Worm (Caenorhabditis elegans) whole organism, midembryonic: ENCODE measurements around the gene prx-6.

Experiments used
- T22C8.4 ChIP-seq: fragments of 200-800 bp; sonication (Bioruptor generic); IDR thresholded peaks from 2 replicates; pipeline ENCODE4 v1.3.6; 2022; ENCODE audit warnings: missing genetic modification characterization, missing compliant biosample characterization
- cog-1 ChIP-seq: sonication (generic microtip); optimal IDR thresholded peaks from 2 replicates; lab custom pipeline; 2016; ENCODE audit warnings: missing genetic modification characterization, missing compliant biosample characterization
- flt-1 ChIP-seq: fragments of 200-800 bp; sonication (Bioruptor generic); IDR thresholded peaks from 2 replicates; pipeline ENCODE4 v1.3.6; 2022; ENCODE audit warnings: missing genetic modification characterization, missing compliant biosample characterization
- klf-2 ChIP-seq: fragments of 200-800 bp; sonication (Bioruptor generic); conservative IDR thresholded peaks from 2 replicates; pipeline ENCODE4 v1.3.6; 2022; ENCODE audit warnings: missing genetic modification reagents, missing genetic modification characterization, missing compliant biosample characterization
- med-1 ChIP-seq: sonication (generic microtip); optimal IDR thresholded peaks from 2 replicates; lab custom pipeline; 2017; ENCODE audit warnings: missing genetic modification characterization, mild to moderate bottlenecking, missing compliant biosample characterization, antibody characterized with exemption, missing genetic modification reagents; ENCODE audit not compliant: insufficient read depth
- ref-1 ChIP-seq: fragments of 200-800 bp; sonication (Bioruptor generic); conservative IDR thresholded peaks from 2 replicates; pipeline ENCODE4 v1.3.6; 2022; ENCODE audit warnings: missing genetic modification reagents, missing genetic modification characterization, missing compliant biosample characterization
- tab-1 ChIP-seq: fragments of 200-800 bp; sonication (Bioruptor generic); IDR thresholded peaks from 2 replicates; pipeline ENCODE4 v1.3.6; 2022; ENCODE audit warnings: missing genetic modification characterization, missing compliant biosample characterization
- ztf-23 ChIP-seq: fragments of 200-800 bp; sonication (Bioruptor generic); IDR thresholded peaks from 2 replicates; pipeline ENCODE4 v1.3.6; 2022; ENCODE audit warnings: missing genetic modification reagents, missing genetic modification characterization, missing compliant biosample characterization
- ztf-29 ChIP-seq: fragments of 200-800 bp; sonication (Bioruptor generic); IDR thresholded peaks from 2 replicates; pipeline ENCODE4 v1.3.6; 2022; ENCODE audit warnings: missing genetic modification reagents, missing genetic modification characterization, missing compliant biosample characterization

prx-6 gene

ce11 chrV:4722314-4722713, 2.4 kb upstream of the prx-6 start, which contains the start of gene F39G3.5:
Gene F39G3.5, plus strand, starts transcription at chrV:4722614.
- no peak for TF ChIP-seq klf-2 (GFP tag; lab: Robert Waterston, UW)
- no peak for TF ChIP-seq ztf-23 (GFP tag; lab: Robert Waterston, UW)

DNA sequence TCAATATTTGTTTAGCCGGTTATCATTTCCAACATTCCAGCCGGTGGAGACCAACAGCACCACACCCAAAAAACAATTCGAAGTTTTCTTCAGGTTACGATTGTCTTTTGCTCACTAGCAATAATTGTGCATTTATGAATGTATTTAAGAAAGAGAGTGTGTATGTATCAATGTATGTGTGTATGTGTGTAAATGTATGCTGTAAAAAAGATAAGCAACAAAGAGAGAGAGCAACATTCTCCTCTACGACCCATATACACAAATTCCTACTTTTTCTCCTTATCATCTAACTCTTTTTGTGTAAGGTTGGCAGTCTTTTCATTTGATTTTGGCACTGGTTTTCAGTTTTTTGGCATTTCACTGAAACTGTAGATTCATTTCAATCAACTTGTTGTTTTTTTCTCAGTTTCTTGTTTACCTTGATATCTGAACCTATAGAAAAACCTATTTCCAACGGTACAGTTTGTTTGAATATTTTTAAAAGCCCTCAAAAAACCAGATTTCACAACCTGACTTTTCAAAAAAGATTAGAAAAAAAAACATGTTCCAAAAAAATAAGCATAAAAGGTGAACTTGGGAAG, 1.1 kb upstream of the prx-6 start:
- TF ChIP-seq ref-1 = no peak
- no peak for TF ChIP-seq T22C8.4 (GFP tag; lab: Robert Waterston, UW)
- TF ChIP-seq tab-1 (GFP tag; lab: Robert Waterston, UW) = no peak
- TF ChIP-seq cog-1 (tag; lab: Kevin White, UChicago) = no peak
- TF ChIP-seq flt-1 (GFP tag; lab: Robert Waterston, UW) = no peak
- no peak for TF ChIP-seq ztf-29 (GFP tag; lab: Robert Waterston, UW)
- no peak for TF ChIP-seq med-1 (GFP tag; lab: Kevin White, UChicago)
- no peak for TF ChIP-seq klf-2 (GFP tag; lab: Robert Waterston, UW)
- no peak for TF ChIP-seq ztf-23 (GFP tag; lab: Robert Waterston, UW)

ce11 chrV:4710464-4710863, 9.4 kb downstream of the prx-6 start, which contains the start of gene oac-24:
Gene oac-24, plus strand, starts transcription at chrV:4710764.
- TF ChIP-seq cog-1 (tag; lab: Kevin White, UChicago) (no peak), ztf-23 (GFP tag; lab: Robert Waterston, UW) (no peak), ztf-29 (GFP tag; lab: Robert Waterston, UW) (no peak), tab-1 (GFP tag; lab: Robert Waterston, UW) (no peak), ref-1 (no peak), med-1 (GFP tag; lab: Kevin White, UChicago) (no peak), klf-2 (GFP tag; lab: Robert Waterston, UW) (no peak), flt-1 (GFP tag; lab: Robert Waterston, UW) (no peak), T22C8.4 (GFP tag; lab: Robert Waterston, UW) (no peak)

DNA sequence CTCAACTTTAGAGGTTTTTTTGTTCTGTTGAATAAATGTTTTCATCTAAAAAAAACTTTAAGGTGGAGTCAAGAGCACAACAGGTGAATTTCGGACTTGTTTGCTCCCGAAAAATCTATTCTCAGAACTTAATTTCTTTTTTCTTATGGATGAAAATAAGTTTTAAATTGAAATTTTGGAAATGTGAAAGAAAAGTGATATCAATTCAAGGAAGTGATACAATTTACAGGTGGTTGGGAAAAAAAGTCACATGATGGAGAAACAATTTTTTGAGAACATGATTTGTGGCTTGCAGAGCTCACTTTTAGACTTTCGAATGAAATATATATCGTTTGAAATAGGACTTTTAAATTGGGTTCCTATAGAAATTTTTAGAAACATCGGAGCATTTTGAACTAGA, 12.2 kb downstream of the prx-6 start:
- TF ChIP-seq T22C8.4 (GFP tag; lab: Robert Waterston, UW) (no peak), ztf-29 (GFP tag; lab: Robert Waterston, UW) (no peak), cog-1 (tag; lab: Kevin White, UChicago) (no peak), flt-1 (GFP tag; lab: Robert Waterston, UW) (no peak), tab-1 (GFP tag; lab: Robert Waterston, UW) (no peak), med-1 (GFP tag; lab: Kevin White, UChicago) (no peak), ref-1 (no peak), klf-2 (GFP tag; lab: Robert Waterston, UW) (no peak), ztf-23 (GFP tag; lab: Robert Waterston, UW) (no peak)

DNA sequence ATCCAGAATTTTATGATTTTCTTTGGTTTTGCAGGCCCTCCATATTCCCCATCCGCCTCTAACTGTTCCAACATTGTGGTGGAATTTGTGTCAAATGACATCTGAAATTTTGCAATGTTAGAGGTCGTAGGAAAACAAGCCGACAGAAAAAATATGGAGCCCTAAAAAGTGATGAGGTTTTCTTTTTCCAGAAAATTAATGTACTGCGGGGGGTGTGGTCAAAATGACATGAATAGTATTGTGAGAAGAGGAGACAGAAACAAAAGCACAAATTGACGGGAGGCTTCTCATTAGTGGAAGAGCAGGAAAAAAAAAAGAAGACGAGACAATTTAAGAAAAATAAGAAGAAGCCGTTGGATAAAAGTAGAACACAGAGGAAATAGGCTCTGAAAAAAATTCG, 19.7 kb downstream of the prx-6 start, which contains the start of gene ZC266.1:
TSS of gene ZC266.1 (minus strand) at position 101 of the 400 bp plus-strand sequence.
- TF ChIP-seq ztf-29 (GFP tag; lab: Robert Waterston, UW) (no peak), ztf-23 (GFP tag; lab: Robert Waterston, UW) (no peak), flt-1 (GFP tag; lab: Robert Waterston, UW) (no peak), klf-2 (GFP tag; lab: Robert Waterston, UW) (no peak)

- TF ChIP-seq med-1 (GFP tag; lab: Kevin White, UChicago) (no peak), cog-1 (tag; lab: Kevin White, UChicago) (no peak), ref-1 (no peak), T22C8.4 (GFP tag; lab: Robert Waterston, UW) (no peak), ztf-29 (GFP tag; lab: Robert Waterston, UW) (no peak), flt-1 (GFP tag; lab: Robert Waterston, UW) (no peak), ztf-23 (GFP tag; lab: Robert Waterston, UW) (no peak), klf-2 (GFP tag; lab: Robert Waterston, UW) (no peak), tab-1 (GFP tag; lab: Robert Waterston, UW) (no peak)
These were observed 21.2 kb downstream of the prx-6 start for ce11 chrV:4698675-4699074.

DNA sequence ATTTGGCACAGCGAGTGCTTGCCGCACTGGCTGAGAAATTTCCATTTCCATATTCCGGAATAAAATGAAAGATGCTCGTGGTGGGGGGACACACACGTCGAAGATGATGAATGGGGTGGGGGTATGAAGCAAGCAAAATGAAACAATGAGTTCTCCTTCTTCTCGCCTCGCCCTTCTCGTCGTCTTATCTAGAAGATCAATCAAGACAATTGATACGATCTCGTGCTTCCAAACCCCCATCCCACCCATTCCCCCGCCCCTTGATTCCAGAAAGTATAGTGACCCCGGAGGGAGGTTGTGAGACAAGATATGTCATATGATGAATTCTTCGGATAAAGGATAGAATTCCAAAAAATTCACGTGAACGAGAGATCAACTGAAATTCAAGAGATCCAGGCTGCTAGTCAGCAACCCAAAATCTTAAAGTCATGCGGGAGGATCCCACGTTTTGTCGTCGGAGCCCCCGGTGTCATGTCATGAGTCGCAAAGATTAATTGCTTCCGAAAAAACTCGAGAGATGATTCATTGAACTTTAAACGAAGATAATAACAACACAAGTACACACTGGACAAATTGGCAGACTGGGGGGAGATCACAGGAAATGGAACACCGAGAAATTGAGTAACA, 25.3 kb downstream of the prx-6 start:
- no peak for TF ChIP-seq med-1 (GFP tag; lab: Kevin White, UChicago)

- TF ChIP-seq ztf-23 (GFP tag; lab: Robert Waterston, UW) = no peak
- no peak for TF ChIP-seq ztf-29 (GFP tag; lab: Robert Waterston, UW)
- no peak for TF ChIP-seq T22C8.4 (GFP tag; lab: Robert Waterston, UW)
- no peak for TF ChIP-seq ref-1
- TF ChIP-seq med-1 (GFP tag; lab: Kevin White, UChicago) = no peak
- TF ChIP-seq flt-1 (GFP tag; lab: Robert Waterston, UW) = no peak
- no peak for TF ChIP-seq cog-1 (tag; lab: Kevin White, UChicago)
- TF ChIP-seq tab-1 (GFP tag; lab: Robert Waterston, UW) = no peak
- no peak for TF ChIP-seq klf-2 (GFP tag; lab: Robert Waterston, UW)
These were observed 26.7 kb downstream of the prx-6 start for ce11 chrV:4693282-4693588.

DNA sequence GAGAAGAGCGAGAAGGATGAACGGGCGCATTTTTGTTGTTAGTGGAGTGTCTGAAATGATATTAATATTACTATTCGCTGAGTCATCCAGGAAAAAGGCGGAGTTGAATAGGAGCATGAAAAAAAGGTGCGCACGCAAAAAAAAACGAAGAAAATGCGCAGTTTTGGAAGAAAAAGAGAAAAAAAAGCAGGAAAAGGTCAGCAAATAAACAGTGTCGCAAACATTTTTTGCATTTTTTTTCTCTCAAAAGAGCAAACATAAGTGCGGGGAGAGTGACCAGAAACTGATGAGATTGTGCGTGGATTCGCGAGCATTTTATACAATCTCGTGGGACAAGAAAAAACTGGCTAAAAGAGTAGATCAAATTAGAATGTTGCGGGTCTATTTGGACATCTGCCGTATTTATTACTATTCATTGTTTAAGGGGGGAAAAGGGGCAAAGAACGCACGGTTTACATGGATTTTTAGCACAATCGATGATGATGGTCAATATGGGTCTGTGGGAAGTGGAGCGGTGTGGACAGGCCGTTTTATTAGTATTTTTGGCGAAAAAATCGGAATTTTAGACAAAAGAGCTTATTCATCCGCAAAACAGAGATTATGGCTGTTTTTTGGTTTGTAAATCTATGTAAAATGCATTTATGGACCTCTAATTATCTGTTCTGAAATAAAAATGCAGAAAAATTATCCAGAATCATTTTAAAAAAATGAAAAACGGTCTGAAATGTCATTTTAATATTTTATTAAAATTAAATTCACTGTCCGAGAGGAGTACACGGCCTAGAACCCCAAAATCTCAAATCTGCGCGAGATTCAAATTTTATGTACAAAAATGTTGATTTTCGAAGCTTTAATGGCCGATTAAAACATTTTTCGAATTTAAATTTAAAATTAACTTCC, 27.3 kb downstream of the prx-6 start, which contains the start of gene cpg-8:
TSS of gene cpg-8 (minus strand) at position 51 of the 900 bp plus-strand sequence.
- no peak for TF ChIP-seq T22C8.4 (GFP tag; lab: Robert Waterston, UW)
- no peak for TF ChIP-seq flt-1 (GFP tag; lab: Robert Waterston, UW)
- TF ChIP-seq ref-1 = no peak
- TF ChIP-seq med-1 (GFP tag; lab: Kevin White, UChicago) = no peak
- no peak for TF ChIP-seq ztf-29 (GFP tag; lab: Robert Waterston, UW)
- TF ChIP-seq tab-1 (GFP tag; lab: Robert Waterston, UW) = no peak
- no peak for TF ChIP-seq klf-2 (GFP tag; lab: Robert Waterston, UW)
- no peak for TF ChIP-seq cog-1 (tag; lab: Kevin White, UChicago)
